Worm (Caenorhabditis elegans) whole organism, L3 larva: ENCODE measurements around the gene F11C1.7.

Source experiments
- nhr-12 ChIP-seq: fragments of 150-350 bp; optimal IDR thresholded peaks from 2 replicates; lab custom pipeline; 2014; ENCODE audit warnings: missing biosample characterization, missing genetic modification characterization
- unc-62 ChIP-seq: fragments of 150-350 bp; sonication (generic microtip); optimal IDR thresholded peaks from 4 replicates; lab custom pipeline; 2014; ENCODE audit warnings: missing biosample characterization, missing genetic modification reagents, missing genetic modification characterization

- TF ChIP-seq nhr-12 (tag; lab: Kevin White, UChicago) (no peak), unc-62 (no peak)
These were observed 13.5 kb upstream of the F11C1.7 start, which contains the start of gene ppk-3 for ce11 chrX:12975595-12976089.
